Worm (Caenorhabditis elegans) whole organism, late embryonic: ENCODE measurements around the gene C52E2.2.

Source experiments
- ceh-2 ChIP-seq: sonication (generic microtip); optimal IDR thresholded peaks from 2 replicates; lab custom pipeline; 2016; ENCODE audit warnings: missing genotype, missing genetic modification characterization, missing compliant biosample characterization
- ceh-48 ChIP-seq: sonication (generic microtip); optimal IDR thresholded peaks from 2 replicates; lab custom pipeline; 2016; ENCODE audit warnings: missing genetic modification characterization, inconsistent platforms, missing compliant biosample characterization
- che-1 ChIP-seq: sonication (generic microtip); optimal IDR thresholded peaks from 2 replicates; lab custom pipeline; 2016; ENCODE audit warnings: mild to moderate bottlenecking, missing genetic modification characterization, missing compliant biosample characterization
- dmd-4 ChIP-seq: sonication (generic microtip); optimal IDR thresholded peaks from 2 replicates; lab custom pipeline; 2016; ENCODE audit warnings: borderline replicate concordance, missing genetic modification characterization, missing compliant biosample characterization
- fkh-10 ChIP-seq: fragments of 150-350 bp; optimal IDR thresholded peaks from 2 replicates; lab custom pipeline; 2014; ENCODE audit warnings: missing biosample characterization, missing genetic modification reagents, missing genetic modification characterization
- hlh-13 ChIP-seq: fragments of 200-800 bp; sonication (Bioruptor generic); optimal IDR thresholded peaks from 2 replicates; lab custom pipeline; 2018; ENCODE audit warnings: mild to moderate bottlenecking, missing genetic modification characterization, missing compliant biosample characterization
- nfya-1 ChIP-seq: sonication (generic microtip); optimal IDR thresholded peaks from 2 replicates; lab custom pipeline; 2017; ENCODE audit warnings: missing genetic modification characterization, mild to moderate bottlenecking, missing compliant biosample characterization, antibody characterized with exemption, moderate library complexity
- nhr-11 ChIP-seq: fragments of 150-350 bp; optimal IDR thresholded peaks from 2 replicates; lab custom pipeline; 2014; ENCODE audit warnings: missing biosample characterization, missing genetic modification characterization
- sdc-2 ChIP-seq: sonication (generic microtip); optimal IDR thresholded peaks from 2 replicates; lab custom pipeline; 2016; ENCODE audit warnings: missing genotype, missing genetic modification characterization, missing compliant biosample characterization
- ttx-3 ChIP-seq: sonication (generic microtip); optimal IDR thresholded peaks from 2 replicates; lab custom pipeline; 2016; ENCODE audit warnings: missing genetic modification reagents, missing genetic modification characterization, missing compliant biosample characterization

- TF ChIP-seq ttx-3 (tag; lab: Kevin White, UChicago) (no peak), dmd-4 (tag; lab: Kevin White, UChicago) (no peak), ceh-2 (tag; lab: Kevin White, UChicago) (no peak), fkh-10 (GFP tag; lab: Kevin White, UChicago) (no peak), nhr-11 (no peak), sdc-2 (tag; lab: Kevin White, UChicago) (no peak), nfya-1 (no peak), ceh-48 (tag; lab: Kevin White, UChicago) (no peak), hlh-13 (GFP tag; lab: Kevin White, UChicago) (no peak), che-1 (no peak)
Measured at ce11 chrII:1850299-1850698, 2.3 kb upstream of the C52E2.2 start, which contains the start of gene fbxb-96.
